Worm (Caenorhabditis elegans): ENCODE measurements around the gene ttr-52.

The ttr-52 gene

DNA sequence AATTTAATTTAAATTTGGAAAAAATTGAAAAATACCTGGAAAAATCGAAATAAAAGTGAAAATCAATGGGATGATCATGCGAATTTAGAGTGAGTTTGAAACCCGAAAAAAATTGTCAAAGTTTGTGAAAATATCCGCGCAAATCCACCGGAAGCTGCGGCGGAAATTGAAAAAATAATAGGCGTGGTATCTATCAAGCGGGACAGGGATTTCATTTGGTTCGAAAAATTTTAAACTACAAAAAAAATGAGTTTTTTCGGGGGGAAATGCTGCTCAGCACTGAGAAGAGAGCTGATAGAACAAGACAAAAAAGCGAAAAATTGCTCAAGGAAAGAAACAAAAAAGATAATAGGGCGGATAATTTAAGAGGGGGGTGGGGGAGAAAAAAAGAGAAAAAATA lies 33.5 kb upstream of the ttr-52 start, which contains the start of gene T03F6.9:
Gene T03F6.9, minus strand, starts transcription at position 101 of the 400 bp plus-strand sequence.
- TF ChIP-seq sdz-38 (tag; optimal IDR thresholded peaks at IDR 0.05) (no peak), hmg-1.2 (GFP tag; IDR thresholded peaks at IDR 0.05) (no peak), F39B2.1 (GFP tag; IDR thresholded peaks at IDR 0.05) (no peak), nfya-2 (GFP tag; IDR thresholded peaks at IDR 0.05) (no peak), C06A6.2 (GFP tag; conservative IDR thresholded peaks at IDR 0.05) (no peak), akir-1 (GFP tag; optimal IDR thresholded peaks at IDR 0.05) (no peak), nhr-120 (GFP tag; IDR thresholded peaks at IDR 0.05) (no peak), ztf-22 (GFP tag; optimal IDR thresholded peaks at IDR 0.05) (no peak), zim-3 (tag; optimal IDR thresholded peaks at IDR 0.05) (no peak), lin-26 (GFP tag; IDR thresholded peaks at IDR 0.05) (no peak), lsl-1 (GFP tag; optimal IDR thresholded peaks at IDR 0.05) (no peak), madf-3 (GFP tag; IDR thresholded peaks at IDR 0.05) (no peak), hsf-1 (GFP tag; IDR thresholded peaks at IDR 0.05) (no peak), xnd-1 (tag; optimal IDR thresholded peaks at IDR 0.05) (no peak), F57C9.4 (tag; optimal IDR thresholded peaks at IDR 0.05) (no peak), cebp-2 (GFP tag; IDR thresholded peaks at IDR 0.05) (no peak), tbx-9 (tag; optimal IDR thresholded peaks at IDR 0.05; ENCODE audit: borderline replicate concordance) (no peak), gei-17 (GFP tag; optimal IDR thresholded peaks at IDR 0.05) (no peak)

DNA sequence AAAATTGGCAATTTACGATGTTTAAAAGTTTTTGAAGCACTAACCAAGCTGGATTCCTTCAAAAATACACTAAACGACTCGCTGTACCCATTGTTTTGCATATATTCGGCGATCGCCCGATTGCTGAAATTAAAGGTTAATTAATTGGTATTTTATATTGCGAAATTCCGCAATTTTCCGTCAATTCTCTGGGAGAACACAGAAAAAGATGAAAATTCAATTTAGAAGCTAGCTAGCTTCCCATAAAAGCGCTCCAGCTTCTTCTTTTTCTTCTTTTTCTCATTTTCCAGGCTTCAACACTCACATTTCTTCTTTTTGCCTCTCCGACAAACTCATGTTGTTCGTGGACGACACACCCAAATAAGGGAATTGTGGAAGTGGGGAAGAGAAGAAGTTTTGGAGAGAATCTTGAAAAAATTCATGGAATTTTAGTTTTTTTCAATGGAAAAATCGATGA lies 28.2 kb upstream of the ttr-52 start, which contains the start of gene lis-1:
Gene lis-1, minus strand, starts transcription at position 407 of the 457 bp plus-strand sequence.
- TF ChIP-seq atf-7 (tag; optimal IDR thresholded peaks at IDR 0.05) (peak; percentile 5), cebp-1 (GFP tag; IDR thresholded peaks at IDR 0.05) (no peak), cebp-1 (tag; optimal IDR thresholded peaks at IDR 0.05) (peak; percentile 80), nfyb-1 (GFP tag; IDR thresholded peaks at IDR 0.05) (0 out of 2 replicates have a peak, but pooled peaks have one; percentile 10), C06A6.2 (GFP tag; conservative IDR thresholded peaks at IDR 0.05) (no peak), lin-35 (GFP tag; optimal IDR thresholded peaks at IDR 0.05) (peak in 1 of 3 experiments; percentile 23), unc-62 (GFP tag; optimal IDR thresholded peaks at IDR 0.05) (no peak)

DNA sequence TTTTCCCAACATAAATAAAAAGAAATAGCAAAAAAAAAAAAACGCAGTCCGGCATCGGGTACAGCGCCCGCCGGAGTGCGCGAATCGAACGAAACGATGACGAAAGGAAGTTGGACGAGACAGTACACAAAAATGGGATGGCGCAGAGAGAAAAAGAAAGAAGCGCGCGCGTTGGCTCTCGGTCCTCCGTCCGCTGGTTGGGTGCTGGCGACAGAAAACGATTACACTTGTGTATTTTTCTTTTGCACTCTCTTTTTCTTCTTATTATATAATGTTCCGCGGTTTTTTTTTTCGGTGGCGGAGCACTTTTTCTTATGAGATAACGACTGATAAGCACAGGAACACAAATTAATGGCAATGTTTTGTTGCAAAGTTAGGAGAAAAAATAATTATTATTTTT lies 27.3 kb upstream of the ttr-52 start:
- TF ChIP-seq madf-10 (tag; optimal IDR thresholded peaks at IDR 0.05), result no peak
- no peak for TF ChIP-seq bed-1 (GFP tag; IDR thresholded peaks at IDR 0.05)
- no peak for TF ChIP-seq nhr-90 (tag; optimal IDR thresholded peaks at IDR 0.05)
- no peak for TF ChIP-seq gei-17 (GFP tag; optimal IDR thresholded peaks at IDR 0.05)
- no peak for TF ChIP-seq rpc-1 (optimal IDR thresholded peaks at IDR 0.05)
- no peak for TF ChIP-seq rpc-1 (tag; optimal IDR thresholded peaks at IDR 0.05)
- no peak for TF ChIP-seq Y79H2A.3 (GFP tag; conservative IDR thresholded peaks at IDR 0.05)
- no peak for TF ChIP-seq ztf-25 (GFP tag; IDR thresholded peaks at IDR 0.05)
- no peak for TF ChIP-seq F57C9.4 (tag; optimal IDR thresholded peaks at IDR 0.05)
- no peak for TF ChIP-seq ceh-79 (tag; optimal IDR thresholded peaks at IDR 0.05)
- TF ChIP-seq lag-1 (GFP tag; IDR thresholded peaks at IDR 0.05), result no peak
- no peak for TF ChIP-seq sdz-38 (tag; optimal IDR thresholded peaks at IDR 0.05)
- TF ChIP-seq nfyb-1 (GFP tag; IDR thresholded peaks at IDR 0.05), result peak; percentile 71; the same call in 1 of the 2 replicates
- peak; percentile 64 for TF ChIP-seq lin-40 (tag; optimal IDR thresholded peaks at IDR 0.05)
- no peak for TF ChIP-seq madf-8 (GFP tag; conservative IDR thresholded peaks at IDR 0.05)
- TF ChIP-seq lsl-1 (GFP tag; optimal IDR thresholded peaks at IDR 0.05), result no peak
- no peak for TF ChIP-seq F23B12.7 (tag; optimal IDR thresholded peaks at IDR 0.05; ENCODE audit: insufficient read depth)
- TF ChIP-seq lir-1 (GFP tag; conservative IDR thresholded peaks at IDR 0.05), result no peak
- TF ChIP-seq mes-4 (tag; optimal IDR thresholded peaks at IDR 0.05), result no peak
- TF ChIP-seq dpff-1 (tag; optimal IDR thresholded peaks at IDR 0.05), result no peak
- no peak for TF ChIP-seq F10E7.11 (tag; optimal IDR thresholded peaks at IDR 0.05)
- no peak for TF ChIP-seq nhr-27 (tag; optimal IDR thresholded peaks at IDR 0.05)
- no peak for TF ChIP-seq unc-62 (GFP tag; optimal IDR thresholded peaks at IDR 0.05)
- no peak for TF ChIP-seq ceh-100 (GFP tag; IDR thresholded peaks at IDR 0.05)
- TF ChIP-seq Y67H2A.10 (GFP tag; conservative IDR thresholded peaks at IDR 0.05), result no peak
- TF ChIP-seq T07F8.4 (tag; optimal IDR thresholded peaks at IDR 0.05), result no peak
- no peak for TF ChIP-seq akir-1 (GFP tag; optimal IDR thresholded peaks at IDR 0.05)
- no peak for TF ChIP-seq hlh-26 (GFP tag; conservative IDR thresholded peaks at IDR 0.05)
- TF ChIP-seq F22D6.2 (tag; optimal IDR thresholded peaks at IDR 0.05), result no peak
- no peak for TF ChIP-seq unc-130 (GFP tag; optimal IDR thresholded peaks at IDR 0.05)

All from whole organism, young adult.